Worm (Caenorhabditis elegans) whole organism, L2 larva: Measurements from ENCODE around the gene T04G9.4.

ENCODE experiments used
- C34F6.9 ChIP-seq: fragments of 150-350 bp; optimal IDR thresholded peaks from 2 replicates; lab custom pipeline; 2014; ENCODE audit warnings: missing biosample characterization, missing genetic modification characterization
- F13H6.1 ChIP-seq: sonication (generic microtip); optimal IDR thresholded peaks from 2 replicates; lab custom pipeline; 2016; ENCODE audit warnings: missing genetic modification characterization, missing compliant biosample characterization
- R02D3.7 ChIP-seq: fragments of 150-350 bp; optimal IDR thresholded peaks from 2 replicates; lab custom pipeline; 2014; ENCODE audit warnings: missing biosample characterization, missing genetic modification characterization
- alr-1 ChIP-seq: fragments of 150-350 bp; optimal IDR thresholded peaks from 2 replicates; lab custom pipeline; 2014; ENCODE audit warnings: missing biosample characterization, missing genetic modification characterization
- aly-2 ChIP-seq: fragments of 150-350 bp; optimal IDR thresholded peaks from 2 replicates; lab custom pipeline; 2014; ENCODE audit warnings: missing biosample characterization, missing genetic modification characterization
- ama-1 ChIP-seq: fragments of 150-350 bp; optimal IDR thresholded peaks from 2 replicates; lab custom pipeline; 2018; ENCODE audit warnings: inconsistent platforms
- blmp-1 ChIP-seq: sonication (generic microtip); optimal IDR thresholded peaks from 2 replicates; lab custom pipeline; 2017; ENCODE audit warnings: missing genetic modification characterization, mild to moderate bottlenecking, missing compliant biosample characterization, antibody characterized with exemption, moderate library complexity; ENCODE audit not compliant: insufficient read depth
- ceh-82 ChIP-seq: fragments of 150-350 bp; optimal IDR thresholded peaks from 2 replicates; lab custom pipeline; 2014; ENCODE audit warnings: missing biosample characterization, missing genetic modification characterization
- crh-2 ChIP-seq: sonication (generic microtip); optimal IDR thresholded peaks from 2 replicates; lab custom pipeline; 2017; ENCODE audit warnings: missing biosample characterization, missing genetic modification characterization
- dmd-4 ChIP-seq: sonication (generic microtip); optimal IDR thresholded peaks from 2 replicates; lab custom pipeline; 2017; ENCODE audit warnings: missing biosample characterization, missing genetic modification characterization
- egl-27 ChIP-seq: sonication (generic microtip); optimal IDR thresholded peaks from 3 replicates; lab custom pipeline; 2017; ENCODE audit warnings: missing biosample characterization, missing genetic modification reagents, missing genetic modification characterization
- elt-1 ChIP-seq: fragments of 150-350 bp; optimal IDR thresholded peaks from 2 replicates; lab custom pipeline; 2014; ENCODE audit warnings: missing biosample characterization, missing genetic modification characterization
- elt-3 ChIP-seq: sonication (generic microtip); optimal IDR thresholded peaks from 2 replicates; lab custom pipeline; 2017; ENCODE audit warnings: missing biosample characterization, missing genetic modification characterization
- fos-1 ChIP-seq: fragments of 150-350 bp; optimal IDR thresholded peaks from 2 replicates; lab custom pipeline; 2014; ENCODE audit warnings: missing biosample characterization, missing genetic modification characterization
- gmeb-1 ChIP-seq: fragments of 150-350 bp; optimal IDR thresholded peaks from 2 replicates; lab custom pipeline; 2014; ENCODE audit warnings: missing biosample characterization, missing genetic modification characterization
- lin-11 ChIP-seq: fragments of 150-350 bp; sonication (generic microtip); optimal IDR thresholded peaks from 2 replicates; lab custom pipeline; 2014; ENCODE audit warnings: missing biosample characterization, missing genetic modification characterization, inconsistent platforms, mixed read lengths
- lsy-2 ChIP-seq, 2 experiments: fragments of 150-350 bp in 1 of 2; sonication (generic microtip) in 1 of 2; optimal IDR thresholded peaks; 2 replicates each; lab custom pipeline; 2014 to 2017; ENCODE audit warnings: missing biosample characterization in 2 of 2, missing genetic modification characterization in 2 of 2
- mbf-1 ChIP-seq: sonication (generic microtip); optimal IDR thresholded peaks from 2 replicates; lab custom pipeline; 2017; ENCODE audit warnings: missing biosample characterization, missing genetic modification characterization
- mdl-1 ChIP-seq, 2 experiments: fragments of 150-350 bp in 1 of 2; sonication (generic microtip) in 1 of 2; optimal IDR thresholded peaks; 2 replicates each; lab custom pipeline; 2017; ENCODE audit warnings: missing biosample characterization in 2 of 2, missing genetic modification characterization in 2 of 2
- nhr-10 ChIP-seq: sonication (generic microtip); optimal IDR thresholded peaks from 2 replicates; lab custom pipeline; 2017; ENCODE audit warnings: missing biosample characterization, missing genetic modification characterization
- nhr-11 ChIP-seq: fragments of 150-350 bp; optimal IDR thresholded peaks from 2 replicates; lab custom pipeline; 2014; ENCODE audit warnings: missing biosample characterization, missing genetic modification characterization
- nhr-21 ChIP-seq: fragments of 150-350 bp; optimal IDR thresholded peaks from 2 replicates; lab custom pipeline; 2014; ENCODE audit warnings: missing biosample characterization, missing genetic modification characterization
- nhr-25 ChIP-seq: fragments of 150-350 bp; sonication (generic microtip); optimal IDR thresholded peaks from 3 replicates; lab custom pipeline; 2014; ENCODE audit warnings: missing biosample characterization, missing genetic modification characterization
- nhr-77 ChIP-seq: fragments of 150-350 bp; optimal IDR thresholded peaks from 2 replicates; lab custom pipeline; 2014; ENCODE audit warnings: missing biosample characterization, missing genetic modification characterization
- peb-1 ChIP-seq: fragments of 150-350 bp; optimal IDR thresholded peaks from 2 replicates; lab custom pipeline; 2014; ENCODE audit warnings: missing biosample characterization, missing genetic modification characterization
- sem-4 ChIP-seq: fragments of 150-350 bp; optimal IDR thresholded peaks from 2 replicates; lab custom pipeline; 2014; ENCODE audit warnings: missing biosample characterization, missing genetic modification reagents, missing genetic modification characterization
- skn-1 ChIP-seq: sonication (generic microtip); optimal IDR thresholded peaks from 2 replicates; lab custom pipeline; 2017; ENCODE audit warnings: missing biosample characterization, missing genetic modification characterization
- sma-3 ChIP-seq: sonication (generic microtip); optimal IDR thresholded peaks from 2 replicates; lab custom pipeline; 2016; ENCODE audit warnings: missing genetic modification reagents, missing genetic modification characterization, missing compliant biosample characterization
- sma-9 ChIP-seq, 2 experiments: fragments of 150-350 bp in 1 of 2; sonication (generic microtip) in 1 of 2; optimal IDR thresholded peaks; 2 replicates each; lab custom pipeline; 2014 to 2016; ENCODE audit warnings: missing genetic modification characterization in 2 of 2, mild to moderate bottlenecking in 1 of 2, missing biosample characterization in 1 of 2, missing compliant biosample characterization in 1 of 2, missing genetic modification reagents in 1 of 2, moderate library complexity in 1 of 2
- snpc-4 ChIP-seq: fragments of 150-350 bp; optimal IDR thresholded peaks from 2 replicates; lab custom pipeline; 2014; ENCODE audit warnings: missing biosample characterization, missing genetic modification characterization
- unc-39 ChIP-seq: fragments of 150-350 bp; optimal IDR thresholded peaks from 2 replicates; lab custom pipeline; 2014; ENCODE audit warnings: missing biosample characterization, missing genetic modification characterization
- unc-55 ChIP-seq: fragments of 150-350 bp; sonication (generic microtip); optimal IDR thresholded peaks from 3 replicates; lab custom pipeline; 2014; ENCODE audit warnings: missing biosample characterization, missing genetic modification reagents, missing genetic modification characterization
- zag-1 ChIP-seq: fragments of 150-350 bp; optimal IDR thresholded peaks from 2 replicates; lab custom pipeline; 2014; ENCODE audit warnings: missing biosample characterization, missing genetic modification characterization
- ztf-1 ChIP-seq: fragments of 200-800 bp; sonication (Bioruptor generic); conservative IDR thresholded peaks from 2 replicates; pipeline ENCODE4 v1.3.6; 2022; ENCODE audit warnings: missing genetic modification characterization, missing compliant biosample characterization
- ztf-11 ChIP-seq: sonication (generic microtip); optimal IDR thresholded peaks from 2 replicates; lab custom pipeline; 2017; ENCODE audit warnings: missing biosample characterization, missing genetic modification characterization
- ztf-4 ChIP-seq: fragments of 150-350 bp; optimal IDR thresholded peaks from 2 replicates; lab custom pipeline; 2014; ENCODE audit warnings: missing biosample characterization, missing genetic modification characterization

T04G9.4 gene

DNA sequence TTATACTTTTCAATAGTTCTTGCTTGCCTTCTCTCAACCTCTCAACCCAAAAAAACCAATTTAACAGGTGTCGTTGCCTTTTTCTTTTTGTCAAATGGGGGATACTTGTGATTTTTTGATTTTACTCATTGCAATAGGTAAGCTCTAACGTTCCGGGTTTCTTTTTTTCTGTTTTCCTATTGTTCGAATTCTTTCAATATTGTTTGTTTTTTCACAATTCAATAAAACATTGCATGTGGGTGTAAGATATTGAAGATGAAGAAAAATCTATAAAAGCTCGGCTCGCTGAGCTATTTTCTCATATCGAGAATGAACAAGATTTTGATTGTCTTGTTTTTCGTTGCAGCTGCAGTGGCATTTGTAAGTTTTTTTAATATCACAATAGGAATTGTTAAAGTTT is 1.7 kb upstream of the T04G9.4 start, which contains the start of gene T04G9.7:
Gene T04G9.7 (plus strand): TSS at position 301 of the 400 bp plus-strand sequence.
- no peak for TF ChIP-seq unc-55 (GFP tag; lab: Kevin White, UChicago)
- no peak for TF ChIP-seq nhr-25 (tag; lab: Kevin White, UChicago)
- TF ChIP-seq sma-3 (GFP tag; lab: Kevin White, UChicago), result no peak
- no peak for TF ChIP-seq peb-1 (tag; lab: Kevin White, UChicago)
- no peak for TF ChIP-seq sma-9 (GFP tag; optimal IDR thresholded peaks at IDR 0.05; lab: Kevin White, UChicago)
- TF ChIP-seq sma-9 (tag; optimal IDR thresholded peaks at IDR 0.05; lab: Kevin White, UChicago), result no peak
- TF ChIP-seq aly-2 (tag; lab: Kevin White, UChicago), result no peak
- TF ChIP-seq alr-1 (tag; lab: Kevin White, UChicago), result no peak
- no peak for TF ChIP-seq elt-1 (tag; lab: Kevin White, UChicago)
- TF ChIP-seq unc-39 (tag; lab: Kevin White, UChicago), result no peak
- no peak for TF ChIP-seq elt-3 (tag; lab: Kevin White, UChicago)
- TF ChIP-seq C34F6.9 (tag; lab: Kevin White, UChicago), result no peak
- TF ChIP-seq mdl-1 (tag; optimal IDR thresholded peaks at IDR 0.05; lab: Kevin White, UChicago), result no peak
- TF ChIP-seq dmd-4 (tag; lab: Kevin White, UChicago), result no peak
- no peak for TF ChIP-seq R02D3.7 (tag; lab: Kevin White, UChicago)
- no peak for TF ChIP-seq nhr-77 (tag; lab: Kevin White, UChicago)
- no peak for TF ChIP-seq nhr-10 (tag; lab: Kevin White, UChicago)
- TF ChIP-seq ztf-1 (GFP tag; lab: Robert Waterston, UW), result no peak
- no peak for TF ChIP-seq nhr-21 (tag; lab: Kevin White, UChicago)
- TF ChIP-seq, all 48 proteins: peak for 0

DNA sequence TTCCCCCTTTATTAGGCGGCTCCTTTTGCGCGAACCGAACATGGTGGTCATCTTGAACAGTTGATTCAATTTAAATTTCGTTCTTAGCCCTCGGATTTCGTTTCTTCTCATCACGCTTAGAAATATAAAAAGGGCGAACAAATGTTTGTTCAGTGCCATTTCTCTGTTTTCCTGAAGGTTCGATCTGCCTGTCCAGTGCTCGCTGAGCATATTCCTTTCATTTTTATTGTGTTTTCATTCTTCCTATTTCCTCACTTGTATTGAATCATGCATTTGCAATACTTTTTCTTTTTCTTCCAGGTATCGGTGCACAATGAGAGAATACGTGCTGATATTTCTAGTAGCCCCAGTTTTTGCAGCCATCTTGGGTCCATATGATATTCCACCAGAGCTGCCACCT is 5.1 kb downstream of the T04G9.4 start, which contains the start of gene nas-15:
Gene nas-15 (plus strand): TSS at position 301 of the 400 bp plus-strand sequence.
- TF ChIP-seq ztf-4 (tag; lab: Kevin White, UChicago) (no peak), skn-1 (tag; lab: Kevin White, UChicago) (no peak)

- no peak for TF ChIP-seq sma-9 (GFP tag; optimal IDR thresholded peaks at IDR 0.05; lab: Kevin White, UChicago)
- no peak for TF ChIP-seq sma-9 (tag; optimal IDR thresholded peaks at IDR 0.05; lab: Kevin White, UChicago)
- no peak for TF ChIP-seq zag-1 (tag; lab: Kevin White, UChicago)
- TF ChIP-seq mbf-1 (tag; lab: Kevin White, UChicago), result no peak
- no peak for TF ChIP-seq F13H6.1 (tag; lab: Kevin White, UChicago)
- TF ChIP-seq nhr-25 (tag; lab: Kevin White, UChicago), result no peak
- no peak for TF ChIP-seq sem-4
- TF ChIP-seq snpc-4 (tag; lab: Kevin White, UChicago), result no peak
- no peak for TF ChIP-seq ztf-11 (tag; lab: Kevin White, UChicago)
- TF ChIP-seq lsy-2 (tag; optimal IDR thresholded peaks at IDR 0.05; lab: Kevin White, UChicago), result no peak
- TF ChIP-seq gmeb-1 (tag; lab: Kevin White, UChicago), result no peak
- TF ChIP-seq R02D3.7 (tag; lab: Kevin White, UChicago), result no peak
- TF ChIP-seq ama-1 (lab: Kevin White, UChicago), result no peak
- TF ChIP-seq nhr-77 (tag; lab: Kevin White, UChicago), result no peak
- TF ChIP-seq fos-1 (tag; lab: Kevin White, UChicago), result no peak
- TF ChIP-seq elt-1 (tag; lab: Kevin White, UChicago), result no peak
- TF ChIP-seq nhr-11 (tag; lab: Kevin White, UChicago), result no peak
- no peak for TF ChIP-seq blmp-1
- no peak for TF ChIP-seq skn-1 (tag; lab: Kevin White, UChicago)
Observed at ce11 chrX:779259-779658, 7.0 kb downstream of the T04G9.4 start.

ce11 chrX:780027-780426 is 7.8 kb downstream of the T04G9.4 start:
- no peak for TF ChIP-seq mdl-1 (tag; optimal IDR thresholded peaks at IDR 0.05; lab: Kevin White, UChicago)
- no peak for TF ChIP-seq lin-11 (tag; lab: Kevin White, UChicago)
- TF ChIP-seq ceh-82 (tag; lab: Kevin White, UChicago), result no peak
- no peak for TF ChIP-seq crh-2 (tag; lab: Kevin White, UChicago)
- no peak for TF ChIP-seq blmp-1
- no peak for TF ChIP-seq ztf-1 (GFP tag; lab: Robert Waterston, UW)
- TF ChIP-seq ztf-4 (tag; lab: Kevin White, UChicago), result no peak
- no peak for TF ChIP-seq snpc-4 (tag; lab: Kevin White, UChicago)
- TF ChIP-seq egl-27 (tag; lab: Kevin White, UChicago), result no peak
